Fruit fly (Drosophila melanogaster): Measurements from ENCODE around the gene Rpt2.
A peak's percentile ranks its signal among the peaks of the same experiment; 100 is the strongest.

Gene Rpt2

dm6 chr3R:23931095-23931728, at the start of gene Rpt2, which contains the start of gene CG13599:
TSS of gene Rpt2 (minus strand) at chr3R:23931558.
TSS of gene CG13599 (plus strand) at chr3R:23931639.
- no peak for TF ChIP-seq CG3919 (GFP tag; optimal IDR thresholded peaks at IDR 0.05)
- TF ChIP-seq Hr38 (GFP tag; optimal IDR thresholded peaks at IDR 0.05): no peak
- TF ChIP-seq CG8632 (GFP tag; optimal IDR thresholded peaks at IDR 0.05): no peak
- no peak for TF ChIP-seq Hr4 (GFP tag; optimal IDR thresholded peaks at IDR 0.05)
- no peak for TF ChIP-seq acj6 (GFP tag; optimal IDR thresholded peaks at IDR 0.05)
- TF ChIP-seq Eip78C (GFP tag): peak; percentile 19
- TF ChIP-seq CG7368 (GFP tag; optimal IDR thresholded peaks at IDR 0.05): no peak
- peak; percentile 51 for TF ChIP-seq esn (GFP tag; optimal IDR thresholded peaks at IDR 0.05)
- peak; percentile 6 for TF ChIP-seq CG31627 (GFP tag; optimal IDR thresholded peaks at IDR 0.05)
- TF ChIP-seq cyc (GFP tag; optimal IDR thresholded peaks at IDR 0.05): peak; percentile 9
- no peak for TF ChIP-seq CG1621 (tag; optimal IDR thresholded peaks at IDR 0.05)
- peak; percentile 93 for TF ChIP-seq fkh (GFP tag; optimal IDR thresholded peaks at IDR 0.05)
- no peak for TF ChIP-seq Ets96B (tag; optimal IDR thresholded peaks at IDR 0.05)
- TF ChIP-seq lz (GFP tag; optimal IDR thresholded peaks at IDR 0.05): peak; percentile 12
- no peak for TF ChIP-seq Smox (GFP tag; optimal IDR thresholded peaks at IDR 0.05)
- TF ChIP-seq achi (GFP tag; optimal IDR thresholded peaks at IDR 0.05): no peak
- no peak for TF ChIP-seq CG11294 (GFP tag; IDR thresholded peaks at IDR 0.05)
- peak; percentile 52 for TF ChIP-seq dsx (GFP tag; optimal IDR thresholded peaks at IDR 0.05; ENCODE audit: poor library complexity, severe bottlenecking)
- TF ChIP-seq Sox14 (GFP tag; optimal IDR thresholded peaks at IDR 0.05): peak; percentile 59
- TF ChIP-seq CG3032 (tag; optimal IDR thresholded peaks at IDR 0.05): peak; percentile 4

- TF ChIP-seq CG10631 (GFP tag; optimal IDR thresholded peaks at IDR 0.05): no peak
- no peak for TF ChIP-seq cyc (GFP tag; optimal IDR thresholded peaks at IDR 0.05)
- TF ChIP-seq CG32006 (GFP tag; optimal IDR thresholded peaks at IDR 0.05): no peak
- no peak for TF ChIP-seq Hr39 (GFP tag; optimal IDR thresholded peaks at IDR 0.05)
- no peak for TF ChIP-seq CG8632 (GFP tag; optimal IDR thresholded peaks at IDR 0.05)
- no peak for TF ChIP-seq Ets21C (GFP tag; optimal IDR thresholded peaks at IDR 0.05)
- no peak for TF ChIP-seq CG15336 (GFP tag; IDR thresholded peaks at IDR 0.05)
- TF ChIP-seq Hr4 (GFP tag; optimal IDR thresholded peaks at IDR 0.05): no peak
- TF ChIP-seq net (GFP tag; optimal IDR thresholded peaks at IDR 0.05): no peak
- no peak for TF ChIP-seq CG10669 (GFP tag; optimal IDR thresholded peaks at IDR 0.05)
- no peak for TF ChIP-seq CG6792 (GFP tag; optimal IDR thresholded peaks at IDR 0.05)
- TF ChIP-seq fkh (GFP tag; optimal IDR thresholded peaks at IDR 0.05): no peak
- no peak for TF ChIP-seq esn (GFP tag; optimal IDR thresholded peaks at IDR 0.05)
- no peak for TF ChIP-seq CG34406 (GFP tag; optimal IDR thresholded peaks at IDR 0.05)
- TF ChIP-seq salr (GFP tag; optimal IDR thresholded peaks at IDR 0.05): no peak
- no peak for TF ChIP-seq CG6808 (GFP tag; optimal IDR thresholded peaks at IDR 0.05)
- no peak for TF ChIP-seq Eip75B (GFP tag; optimal IDR thresholded peaks at IDR 0.05)
- no peak for TF ChIP-seq CG7368 (GFP tag; optimal IDR thresholded peaks at IDR 0.05)
Observed at dm6 chr3R:23971764-23972163, 40.4 kb upstream of the Rpt2 start.

dm6 chr3R:23971208-23971607, 39.9 kb upstream of the Rpt2 start:
- no peak for TF ChIP-seq CG6163 (GFP tag; IDR thresholded peaks at IDR 0.05)
- TF ChIP-seq dac (GFP tag; optimal IDR thresholded peaks at IDR 0.05): no peak
- no peak for TF ChIP-seq CG34406 (GFP tag; optimal IDR thresholded peaks at IDR 0.05)
- TF ChIP-seq eg (GFP tag; IDR thresholded peaks at IDR 0.05): no peak
- TF ChIP-seq Eip93F (GFP tag; optimal IDR thresholded peaks at IDR 0.05): no peak
- no peak for TF ChIP-seq Smox (GFP tag; optimal IDR thresholded peaks at IDR 0.05)
- TF ChIP-seq dsx (GFP tag; optimal IDR thresholded peaks at IDR 0.05; ENCODE audit: poor library complexity, severe bottlenecking): no peak
- TF ChIP-seq ss (GFP tag; optimal IDR thresholded peaks at IDR 0.05): no peak
- TF ChIP-seq topi (GFP tag; optimal IDR thresholded peaks at IDR 0.05): no peak
